Worm (Caenorhabditis elegans): Measurements from ENCODE around the gene R148.5.

R148.5 gene

DNA sequence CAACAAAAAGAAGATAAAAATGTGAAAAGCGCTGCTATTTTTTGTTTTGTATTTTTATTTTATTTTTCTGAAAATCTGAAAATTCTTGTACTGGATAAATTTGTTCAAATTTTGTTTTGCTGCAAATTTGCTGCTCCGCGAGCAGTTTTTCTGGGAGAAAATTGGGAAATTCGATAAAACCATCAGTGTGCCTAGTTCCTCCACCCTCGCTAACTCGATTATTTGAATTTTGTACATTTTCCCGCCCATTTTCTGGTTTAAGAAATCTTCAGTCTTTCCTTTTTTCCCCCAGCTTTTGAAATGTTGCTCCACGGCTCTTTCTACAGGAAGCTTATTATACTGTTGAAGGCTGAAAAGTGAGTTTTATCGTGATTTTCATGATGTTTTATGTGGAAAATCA, 25.8 kb downstream of the R148.5 start, which contains the start of gene R148.8:
Gene R148.8, plus strand, starts transcription at position 301 of the 400 bp plus-strand sequence.
- TF ChIP-seq dao-5 (tag; optimal IDR thresholded peaks at IDR 0.05) (no peak), W03F9.2 (tag; optimal IDR thresholded peaks at IDR 0.05) (no peak), him-1 (tag; optimal IDR thresholded peaks at IDR 0.05) (no peak)

DNA sequence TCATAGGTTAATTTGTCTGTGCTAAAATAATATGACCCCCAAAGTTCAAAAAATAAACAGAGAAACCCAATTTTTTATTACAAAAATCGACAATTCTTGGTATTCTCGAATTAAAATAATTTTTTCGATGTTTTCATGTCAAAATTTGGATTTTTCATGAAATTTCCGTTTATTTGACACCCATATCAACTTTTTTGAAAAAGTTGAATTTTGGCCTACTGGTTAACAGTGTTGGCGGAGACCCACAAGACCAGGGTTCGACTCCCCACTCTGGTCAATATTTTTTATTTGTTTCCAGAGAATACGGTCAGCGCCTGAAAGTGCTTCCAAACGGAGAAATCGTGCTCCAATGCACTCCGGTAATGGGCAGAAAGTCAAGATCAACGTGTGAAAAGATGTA, 26.3 kb downstream of the R148.5 start:
- no peak for TF ChIP-seq W03F9.2 (tag; optimal IDR thresholded peaks at IDR 0.05)
- TF ChIP-seq him-1 (tag; optimal IDR thresholded peaks at IDR 0.05) = no peak

DNA sequence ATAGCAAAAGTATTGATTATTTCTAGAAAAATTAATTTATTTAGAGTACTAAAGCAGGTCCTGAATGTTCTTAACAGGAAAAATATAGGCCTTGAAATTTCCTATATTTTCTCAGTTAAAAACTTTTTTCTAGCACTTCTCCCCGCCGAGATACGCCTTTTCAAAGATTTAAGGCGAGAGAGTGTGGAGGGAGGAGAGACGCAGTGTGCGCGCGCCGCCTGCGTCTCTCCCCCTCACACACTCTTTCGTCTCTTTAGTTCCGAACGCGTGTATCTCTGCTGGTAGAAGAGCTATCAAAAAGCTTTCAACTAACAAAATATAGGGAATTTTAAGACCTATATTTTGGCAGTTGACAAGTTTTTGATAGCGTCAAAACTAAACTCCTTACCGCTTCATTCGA, 32.5 kb downstream of the R148.5 start:
- no peak for TF ChIP-seq W03F9.2 (tag; optimal IDR thresholded peaks at IDR 0.05)
- TF ChIP-seq him-1 (tag; optimal IDR thresholded peaks at IDR 0.05) = no peak
- no peak for TF ChIP-seq dao-5 (tag; optimal IDR thresholded peaks at IDR 0.05)

DNA sequence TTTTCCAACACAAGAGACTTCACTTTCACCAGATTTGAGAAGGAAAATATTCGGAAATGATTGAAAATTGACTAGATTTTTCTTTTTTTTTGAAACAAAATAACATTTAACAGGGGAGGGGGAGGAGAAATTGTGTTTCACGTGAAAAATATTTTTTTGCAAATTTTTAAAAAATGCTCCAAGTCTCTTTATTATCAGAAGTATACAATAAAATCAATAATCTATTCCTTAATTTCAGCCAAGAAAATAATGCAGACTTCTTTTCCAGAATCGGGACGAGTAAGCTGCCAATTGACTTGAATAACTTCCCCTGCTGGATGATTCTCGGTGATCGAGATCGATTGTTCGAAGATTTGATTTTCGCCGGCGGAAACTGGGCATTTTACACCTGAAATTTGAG, 32.9 kb downstream of the R148.5 start, which contains the start of gene R148.7:
Gene R148.7, minus strand, starts transcription at position 101 of the 400 bp plus-strand sequence.
- TF ChIP-seq dao-5 (tag; optimal IDR thresholded peaks at IDR 0.05) (no peak), W03F9.2 (tag; optimal IDR thresholded peaks at IDR 0.05) (no peak), him-1 (tag; optimal IDR thresholded peaks at IDR 0.05) (no peak)

DNA sequence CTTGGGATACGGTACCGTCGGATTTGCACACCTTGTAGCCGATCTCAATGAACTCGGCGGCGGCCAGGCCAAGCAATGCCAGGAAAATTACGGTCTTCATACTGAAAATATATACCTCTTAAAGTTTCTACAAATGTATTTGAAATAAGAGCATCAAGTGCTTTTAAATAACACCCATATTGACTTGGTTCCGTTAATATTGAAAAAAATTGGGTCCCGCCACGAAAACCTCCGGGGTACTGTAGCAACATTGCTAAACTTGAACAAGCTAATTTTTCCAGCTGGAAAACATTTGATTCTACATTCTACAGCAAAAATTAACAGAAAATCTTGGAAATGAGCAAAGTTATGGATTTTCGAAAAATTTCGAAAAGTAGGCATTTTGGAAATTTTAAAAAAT, 34.0 kb downstream of the R148.5 start, which contains the start of gene heh-1:
Gene heh-1, minus strand, starts transcription at position 101 of the 400 bp plus-strand sequence.
- TF ChIP-seq dao-5 (tag; optimal IDR thresholded peaks at IDR 0.05) = no peak
- TF ChIP-seq W03F9.2 (tag; optimal IDR thresholded peaks at IDR 0.05) = no peak
- TF ChIP-seq him-1 (tag; optimal IDR thresholded peaks at IDR 0.05) = no peak

DNA sequence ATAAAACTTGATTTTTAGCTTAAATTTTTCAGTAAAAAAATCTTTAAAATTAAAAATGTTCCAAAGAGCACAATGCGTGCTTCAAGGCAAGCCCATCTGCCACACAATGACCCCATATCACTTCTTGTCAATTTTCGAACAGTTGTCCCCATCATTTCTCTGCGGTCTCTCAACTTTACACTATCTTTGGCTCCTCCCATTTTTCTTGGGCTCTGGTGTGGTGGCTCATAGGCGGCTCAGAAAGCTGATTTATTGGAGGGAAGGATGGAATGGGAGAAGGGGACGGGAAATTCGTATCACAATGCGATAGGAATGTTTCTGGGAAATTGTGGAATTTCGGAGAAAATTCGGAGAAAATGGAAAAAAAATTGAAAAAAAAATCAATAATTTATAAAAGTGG, 35.1 kb downstream of the R148.5 start:
- TF ChIP-seq W03F9.2 (tag; optimal IDR thresholded peaks at IDR 0.05) (no peak), him-1 (tag; optimal IDR thresholded peaks at IDR 0.05) (no peak), dao-5 (tag; optimal IDR thresholded peaks at IDR 0.05) (no peak)

DNA sequence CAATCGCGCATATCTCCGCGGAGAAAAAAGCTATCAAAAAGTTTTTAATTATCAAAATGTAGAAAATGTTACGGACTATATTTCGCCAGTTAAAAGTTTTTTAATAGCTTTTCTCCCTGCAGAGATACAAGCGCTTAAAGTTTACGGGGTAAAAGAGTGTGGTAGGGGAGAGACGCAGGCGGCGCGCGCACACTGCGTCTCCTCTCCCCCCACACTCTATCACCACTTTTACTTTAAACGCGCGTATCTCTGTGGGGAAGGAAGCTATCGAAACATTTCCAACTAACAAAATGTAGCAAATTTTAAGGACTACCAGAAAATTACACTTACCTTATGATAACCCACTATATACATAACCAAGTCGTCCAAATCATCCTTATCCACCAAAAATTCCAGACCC, 38.1 kb downstream of the R148.5 start:
- TF ChIP-seq him-1 (tag; optimal IDR thresholded peaks at IDR 0.05) (no peak), W03F9.2 (tag; optimal IDR thresholded peaks at IDR 0.05) (no peak), dao-5 (tag; optimal IDR thresholded peaks at IDR 0.05) (no peak)

DNA sequence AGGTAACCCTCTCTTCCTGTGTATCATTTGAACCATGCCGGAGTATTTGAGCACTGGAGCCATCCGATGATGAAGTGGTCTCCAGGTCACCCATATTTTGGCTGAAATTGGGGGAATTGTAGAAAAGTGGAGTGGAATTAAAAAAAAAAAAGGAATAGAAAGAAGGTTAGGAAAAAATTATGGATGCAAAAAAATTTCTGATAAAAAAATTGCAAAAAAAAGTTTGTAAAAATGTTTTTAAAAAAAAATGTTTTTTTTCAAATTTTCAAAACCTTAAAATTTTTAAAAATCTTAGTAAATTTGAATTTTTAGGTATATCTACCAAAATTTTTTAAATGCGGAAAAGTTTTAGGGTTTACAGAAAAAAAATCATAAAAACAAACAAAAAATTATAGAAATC, 53.6 kb downstream of the R148.5 start, which contains the start of gene frm-8:
Gene frm-8, minus strand, starts transcription at position 101 of the 400 bp plus-strand sequence.
- TF ChIP-seq W03F9.2 (tag; optimal IDR thresholded peaks at IDR 0.05) = no peak
- TF ChIP-seq him-1 (tag; optimal IDR thresholded peaks at IDR 0.05) = no peak
- no peak for TF ChIP-seq dao-5 (tag; optimal IDR thresholded peaks at IDR 0.05)

DNA sequence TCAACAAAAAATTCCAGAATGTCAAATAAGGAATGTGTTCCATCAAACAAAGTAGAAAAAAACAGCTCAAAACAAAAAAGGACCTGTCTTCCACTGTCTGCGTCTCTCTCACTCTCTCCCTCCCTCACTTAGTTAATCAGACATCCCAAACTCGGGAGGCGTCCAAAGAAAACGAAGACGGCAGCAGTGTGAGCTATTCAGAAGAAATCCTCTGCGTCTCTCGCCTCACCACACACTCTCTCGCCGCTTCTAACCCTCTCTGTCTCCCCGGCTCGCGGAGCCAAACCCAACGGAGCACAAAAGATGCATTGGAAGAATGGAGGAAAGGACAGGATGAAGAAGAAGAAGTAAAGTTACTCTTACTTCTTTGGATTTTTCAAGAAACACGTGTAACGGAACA, 54.8 kb downstream of the R148.5 start:
- TF ChIP-seq him-1 (tag; optimal IDR thresholded peaks at IDR 0.05) (no peak), dao-5 (tag; optimal IDR thresholded peaks at IDR 0.05) (no peak), W03F9.2 (tag; optimal IDR thresholded peaks at IDR 0.05) (no peak)
